Worm (Caenorhabditis elegans) whole organism, midembryonic: ENCODE results near the gene hmg-12.

Source experiments
- T22C8.4 ChIP-seq: fragments of 200-800 bp; sonication (Bioruptor generic); IDR thresholded peaks from 2 replicates; pipeline ENCODE4 v1.3.6; 2022; ENCODE audit warnings: missing genetic modification characterization, missing compliant biosample characterization
- cog-1 ChIP-seq: sonication (generic microtip); optimal IDR thresholded peaks from 2 replicates; lab custom pipeline; 2016; ENCODE audit warnings: missing genetic modification characterization, missing compliant biosample characterization
- flt-1 ChIP-seq: fragments of 200-800 bp; sonication (Bioruptor generic); IDR thresholded peaks from 2 replicates; pipeline ENCODE4 v1.3.6; 2022; ENCODE audit warnings: missing genetic modification characterization, missing compliant biosample characterization
- klf-2 ChIP-seq: fragments of 200-800 bp; sonication (Bioruptor generic); conservative IDR thresholded peaks from 2 replicates; pipeline ENCODE4 v1.3.6; 2022; ENCODE audit warnings: missing genetic modification reagents, missing genetic modification characterization, missing compliant biosample characterization
- ref-1 ChIP-seq: fragments of 200-800 bp; sonication (Bioruptor generic); conservative IDR thresholded peaks from 2 replicates; pipeline ENCODE4 v1.3.6; 2022; ENCODE audit warnings: missing genetic modification reagents, missing genetic modification characterization, missing compliant biosample characterization
- tab-1 ChIP-seq: fragments of 200-800 bp; sonication (Bioruptor generic); IDR thresholded peaks from 2 replicates; pipeline ENCODE4 v1.3.6; 2022; ENCODE audit warnings: missing genetic modification characterization, missing compliant biosample characterization
- ztf-23 ChIP-seq: fragments of 200-800 bp; sonication (Bioruptor generic); IDR thresholded peaks from 2 replicates; pipeline ENCODE4 v1.3.6; 2022; ENCODE audit warnings: missing genetic modification reagents, missing genetic modification characterization, missing compliant biosample characterization
- ztf-29 ChIP-seq: fragments of 200-800 bp; sonication (Bioruptor generic); IDR thresholded peaks from 2 replicates; pipeline ENCODE4 v1.3.6; 2022; ENCODE audit warnings: missing genetic modification reagents, missing genetic modification characterization, missing compliant biosample characterization

ce11 chrII:11874674-11875198, 41.6 kb upstream of the hmg-12 start, which contains the start of the genes npp-3 and top-2:
- TF ChIP-seq flt-1 (no peak), ztf-23 (GFP tag; lab: Robert Waterston, UW) (no peak), T22C8.4 (no peak), ztf-29 (GFP tag; lab: Robert Waterston, UW) (peak; percentile 40; the same call in 1 of the 2 replicates), ref-1 (GFP tag; lab: Robert Waterston, UW) (no peak), tab-1 (GFP tag; lab: Robert Waterston, UW) (no peak), klf-2 (GFP tag; lab: Robert Waterston, UW) (no peak), cog-1 (tag; lab: Kevin White, UChicago) (no peak)
